Worm (Caenorhabditis elegans) whole organism, L4 larva: ENCODE results near the gene mig-18.

Experiments
- F37D6.2 ChIP-seq: sonication (generic microtip); optimal IDR thresholded peaks from 2 replicates; lab custom pipeline; 2016; ENCODE audit warnings: mild to moderate bottlenecking, missing genetic modification characterization, missing compliant biosample characterization
- F49E8.2 ChIP-seq: sonication (generic microtip); optimal IDR thresholded peaks from 2 replicates; lab custom pipeline; 2016; ENCODE audit warnings: missing compliant biosample characterization, mild to moderate bottlenecking, missing genetic modification characterization, borderline replicate concordance
- T26A8.4 ChIP-seq: fragments of 200-800 bp; sonication (Bioruptor generic); IDR thresholded peaks from 2 replicates; pipeline ENCODE4 v1.3.6; 2022; ENCODE audit warnings: missing genetic modification characterization, missing compliant biosample characterization
- Y5F2A.4 ChIP-seq: fragments of 200-800 bp; sonication (Bioruptor generic); optimal IDR thresholded peaks from 2 replicates; lab custom pipeline; 2018; ENCODE audit warnings: mild to moderate bottlenecking, missing genetic modification characterization, missing compliant biosample characterization
- attf-4 ChIP-seq: sonication (generic microtip); optimal IDR thresholded peaks from 3 replicates; lab custom pipeline; 2017; ENCODE audit warnings: missing biosample characterization, missing genetic modification characterization
- ceh-20 ChIP-seq: fragments of 200-800 bp; sonication (Bioruptor generic); IDR thresholded peaks from 2 replicates; pipeline ENCODE4 v1.3.6; 2022; ENCODE audit warnings: missing genetic modification reagents, missing genetic modification characterization, missing compliant biosample characterization
- ceh-28 ChIP-seq: fragments of 150-350 bp; optimal IDR thresholded peaks from 2 replicates; lab custom pipeline; 2014; ENCODE audit warnings: missing biosample characterization, missing genetic modification reagents, missing genetic modification characterization
- ceh-82 ChIP-seq: sonication (generic microtip); optimal IDR thresholded peaks from 2 replicates; lab custom pipeline; 2017; ENCODE audit warnings: missing biosample characterization, missing genetic modification characterization
- ces-1 ChIP-seq: fragments of 150-350 bp; sonication (generic microtip); optimal IDR thresholded peaks from 4 replicates; lab custom pipeline; 2014; ENCODE audit warnings: missing biosample characterization, missing genetic modification reagents, missing genetic modification characterization
- cey-2 ChIP-seq: sonication (generic microtip); optimal IDR thresholded peaks from 3 replicates; lab custom pipeline; 2017; ENCODE audit warnings: missing genetic modification characterization, mild to moderate bottlenecking, missing compliant biosample characterization, antibody characterized with exemption, borderline replicate concordance; ENCODE audit not compliant: insufficient read depth
- ctbp-1 ChIP-seq: fragments of 200-800 bp; sonication (Bioruptor generic); IDR thresholded peaks from 2 replicates; pipeline ENCODE4 v1.3.6; 2022; ENCODE audit warnings: missing genetic modification reagents, missing genetic modification characterization, missing compliant biosample characterization
- daf-16 ChIP-seq, 3 experiments: sonication (generic microtip); optimal IDR thresholded peaks; 2 replicates each; lab custom pipeline; 2016 to 2017; ENCODE audit warnings: missing genetic modification characterization in 3 of 3, missing genetic modification reagents in 3 of 3, mild to moderate bottlenecking in 2 of 3, missing compliant biosample characterization in 2 of 3, missing biosample characterization in 1 of 3, moderate library complexity in 1 of 3
- daf-19 ChIP-seq: fragments of 200-800 bp; sonication (Bioruptor generic); conservative IDR thresholded peaks from 2 replicates; pipeline ENCODE4 v1.3.6; 2022; ENCODE audit warnings: missing genetic modification characterization, missing compliant biosample characterization
- dmd-8 ChIP-seq: fragments of 200-800 bp; sonication (Bioruptor generic); IDR thresholded peaks from 2 replicates; pipeline ENCODE4 v1.3.6; 2022; ENCODE audit warnings: missing genetic modification characterization, missing compliant biosample characterization
- dpl-1 ChIP-seq: fragments of 150-350 bp; optimal IDR thresholded peaks from 2 replicates; lab custom pipeline; 2014; ENCODE audit warnings: missing biosample characterization, missing genetic modification reagents, missing genetic modification characterization
- duxl-1 ChIP-seq: sonication (generic microtip); optimal IDR thresholded peaks from 2 replicates; lab custom pipeline; 2016; ENCODE audit warnings: mild to moderate bottlenecking, missing genetic modification characterization, moderate library complexity, missing compliant biosample characterization; ENCODE audit not compliant: poor library complexity
- fos-1 ChIP-seq: fragments of 150-350 bp; optimal IDR thresholded peaks from 2 replicates; lab custom pipeline; 2014; ENCODE audit warnings: missing biosample characterization, missing genetic modification characterization
- gei-8 ChIP-seq: fragments of 200-800 bp; sonication (Bioruptor generic); optimal IDR thresholded peaks from 2 replicates; lab custom pipeline; 2018; ENCODE audit warnings: mild to moderate bottlenecking, missing genetic modification characterization, missing compliant biosample characterization
- hif-1 ChIP-seq, 2 experiments: sonication (generic microtip); optimal IDR thresholded peaks; 2 replicates each; lab custom pipeline; 2016 to 2017; ENCODE audit warnings: missing compliant biosample characterization in 2 of 2, missing genetic modification characterization in 2 of 2, missing genetic modification reagents in 2 of 2, missing genotype in 2 of 2, mild to moderate bottlenecking in 1 of 2
- hlh-11 ChIP-seq: fragments of 200-800 bp; sonication (Bioruptor generic); optimal IDR thresholded peaks from 2 replicates; lab custom pipeline; 2018; ENCODE audit warnings: mild to moderate bottlenecking, missing genetic modification characterization, missing compliant biosample characterization
- hlh-30 ChIP-seq: sonication (generic microtip); optimal IDR thresholded peaks from 2 replicates; lab custom pipeline; 2017; ENCODE audit warnings: antibody characterized with exemption, mild to moderate bottlenecking, missing genetic modification characterization, missing compliant biosample characterization; ENCODE audit not compliant: insufficient read depth
- hmg-1.1 ChIP-seq: fragments of 200-800 bp; sonication (Bioruptor generic); IDR thresholded peaks from 2 replicates; pipeline ENCODE4 v1.3.6; 2022; ENCODE audit warnings: missing genetic modification reagents, missing genetic modification characterization, missing compliant biosample characterization
- lim-7 ChIP-seq: fragments of 200-800 bp; sonication (Bioruptor generic); IDR thresholded peaks from 2 replicates; pipeline ENCODE4 v1.3.6; 2022; ENCODE audit warnings: missing genetic modification characterization, missing compliant biosample characterization
- lin-13 ChIP-seq: fragments of 150-350 bp; optimal IDR thresholded peaks from 2 replicates; lab custom pipeline; 2014; ENCODE audit warnings: missing biosample characterization, missing genetic modification reagents, missing genetic modification characterization
- lir-3 ChIP-seq: sonication (generic microtip); optimal IDR thresholded peaks from 2 replicates; lab custom pipeline; 2016; ENCODE audit warnings: mild to moderate bottlenecking, missing genetic modification characterization, missing compliant biosample characterization
- lsy-2 ChIP-seq, 2 experiments: fragments of 150-350 bp in 1 of 2; sonication (generic microtip) in 1 of 2; optimal IDR thresholded peaks; 2 replicates each; lab custom pipeline; 2014 to 2017; ENCODE audit warnings: missing biosample characterization in 2 of 2, missing genetic modification characterization in 2 of 2
- madf-9 ChIP-seq: fragments of 200-800 bp; sonication (Bioruptor generic); conservative IDR thresholded peaks from 2 replicates; pipeline ENCODE4 v1.3.6; 2022; ENCODE audit warnings: missing genetic modification reagents, missing genetic modification characterization, missing compliant biosample characterization
- mdl-1 ChIP-seq, 2 experiments: fragments of 150-350 bp in 1 of 2; sonication (generic microtip) in 1 of 2; optimal IDR thresholded peaks; 2 replicates each; lab custom pipeline; 2014 to 2017; ENCODE audit warnings: missing biosample characterization in 2 of 2, missing genetic modification characterization in 2 of 2
- mep-1 ChIP-seq: fragments of 150-350 bp; sonication (generic microtip); optimal IDR thresholded peaks from 3 replicates; lab custom pipeline; 2014; ENCODE audit warnings: missing biosample characterization, missing genetic modification characterization
- nhr-102 ChIP-seq: sonication (generic microtip); optimal IDR thresholded peaks from 2 replicates; lab custom pipeline; 2016; ENCODE audit warnings: mild to moderate bottlenecking, missing genetic modification characterization, moderate library complexity, missing compliant biosample characterization
- nhr-11 ChIP-seq: fragments of 150-350 bp; optimal IDR thresholded peaks from 2 replicates; lab custom pipeline; 2014; ENCODE audit warnings: missing biosample characterization, missing genetic modification characterization
- nhr-28 ChIP-seq: fragments of 150-350 bp; optimal IDR thresholded peaks from 2 replicates; lab custom pipeline; 2014; ENCODE audit warnings: missing biosample characterization, missing genetic modification characterization
- nhr-42 ChIP-seq: fragments of 200-800 bp; sonication (Bioruptor generic); IDR thresholded peaks from 2 replicates; pipeline ENCODE4 v1.3.6; 2022; ENCODE audit warnings: missing genetic modification characterization, missing compliant biosample characterization
- nhr-48 ChIP-seq: sonication (generic microtip); optimal IDR thresholded peaks from 2 replicates; lab custom pipeline; 2016; ENCODE audit warnings: mild to moderate bottlenecking, missing genetic modification characterization, missing compliant biosample characterization
- nhr-76 ChIP-seq: fragments of 150-350 bp; optimal IDR thresholded peaks from 2 replicates; lab custom pipeline; 2014; ENCODE audit warnings: missing biosample characterization, missing genetic modification characterization
- php-3 ChIP-seq: fragments of 200-800 bp; sonication (Bioruptor generic); IDR thresholded peaks from 2 replicates; pipeline ENCODE4 v1.3.6; 2022; ENCODE audit warnings: missing genetic modification reagents, missing genetic modification characterization, missing compliant biosample characterization
- rbr-2 ChIP-seq: sonication (generic microtip); optimal IDR thresholded peaks from 2 replicates; lab custom pipeline; 2016; ENCODE audit warnings: missing genotype, missing genetic modification characterization, missing compliant biosample characterization
- saeg-2 ChIP-seq: fragments of 200-800 bp; sonication (Bioruptor generic); IDR thresholded peaks from 2 replicates; pipeline ENCODE4 v1.3.6; 2022; ENCODE audit warnings: missing genetic modification reagents, missing genetic modification characterization, missing compliant biosample characterization
- sdz-12 ChIP-seq: fragments of 200-800 bp; sonication (Bioruptor generic); optimal IDR thresholded peaks from 2 replicates; lab custom pipeline; 2018; ENCODE audit warnings: mild to moderate bottlenecking, missing genetic modification characterization, missing compliant biosample characterization
- set-16 ChIP-seq: fragments of 200-800 bp; sonication (Bioruptor generic); IDR thresholded peaks from 2 replicates; pipeline ENCODE4 v1.3.6; 2022; ENCODE audit warnings: missing genetic modification reagents, missing genetic modification characterization, missing compliant biosample characterization
- skn-1 ChIP-seq: fragments of 150-350 bp; optimal IDR thresholded peaks from 2 replicates; lab custom pipeline; 2014; ENCODE audit warnings: missing biosample characterization, missing genetic modification characterization
- snpc-4 ChIP-seq: fragments of 150-350 bp; optimal IDR thresholded peaks from 2 replicates; lab custom pipeline; 2014; ENCODE audit warnings: missing biosample characterization, missing genetic modification characterization
- spr-3 ChIP-seq: fragments of 200-800 bp; sonication (Bioruptor generic); optimal IDR thresholded peaks from 2 replicates; lab custom pipeline; 2018; ENCODE audit warnings: mild to moderate bottlenecking, missing genetic modification characterization, missing compliant biosample characterization
- tag-97 ChIP-seq: fragments of 200-800 bp; sonication (Bioruptor generic); IDR thresholded peaks from 2 replicates; pipeline ENCODE4 v1.3.6; 2022; ENCODE audit warnings: missing genetic modification characterization, missing compliant biosample characterization
- tra-1 ChIP-seq: fragments of 200-800 bp; sonication (Bioruptor generic); IDR thresholded peaks from 2 replicates; pipeline ENCODE4 v1.3.6; 2022; ENCODE audit warnings: missing genetic modification reagents, missing genetic modification characterization, missing compliant biosample characterization
- unc-130 ChIP-seq: sonication (generic microtip); optimal IDR thresholded peaks from 2 replicates; lab custom pipeline; 2016; ENCODE audit warnings: missing genetic modification reagents, missing genetic modification characterization, missing compliant biosample characterization
- zag-1 ChIP-seq: fragments of 150-350 bp; optimal IDR thresholded peaks from 2 replicates; lab custom pipeline; 2014; ENCODE audit warnings: missing biosample characterization, missing genetic modification characterization
- zip-11 ChIP-seq: fragments of 200-800 bp; sonication (Bioruptor generic); IDR thresholded peaks from 2 replicates; pipeline ENCODE4 v1.3.6; 2022; ENCODE audit warnings: missing genetic modification characterization, missing compliant biosample characterization

The mig-18 gene

ce11 chrIII:13376304-13376760 is 26.7 kb upstream of the mig-18 start, which contains the start of gene lis-1:
lis-1 (minus strand) TSS chrIII:13376710.
- no peak for TF ChIP-seq F49E8.2 (tag; lab: Kevin White, UChicago)
- TF ChIP-seq rbr-2, result no peak
- TF ChIP-seq ctbp-1 (GFP tag; lab: Robert Waterston, UW), result peak; percentile 51; the same call in 1 of the 2 replicates
- no peak for TF ChIP-seq F37D6.2 (tag; lab: Kevin White, UChicago)
- TF ChIP-seq fos-1 (tag; lab: Kevin White, UChicago), result no peak
- no peak for TF ChIP-seq skn-1 (tag; lab: Kevin White, UChicago)
- TF ChIP-seq ceh-20 (GFP tag; lab: Robert Waterston, UW), result no peak
- no peak for TF ChIP-seq gei-8 (GFP tag; lab: Kevin White, UChicago)
- TF ChIP-seq T26A8.4 (GFP tag; lab: Robert Waterston, UW), result no peak
- TF ChIP-seq nhr-102 (tag; lab: Kevin White, UChicago), result no peak
- no peak for TF ChIP-seq duxl-1
- TF ChIP-seq ceh-28, result no peak
- TF ChIP-seq nhr-76 (tag; lab: Kevin White, UChicago), result no peak
- TF ChIP-seq ceh-82 (tag; lab: Kevin White, UChicago), result no peak
- TF ChIP-seq daf-16 (GFP tag; optimal IDR thresholded peaks at IDR 0.05; lab: Kevin White, UChicago), result no peak
- TF ChIP-seq daf-16 (tag; optimal IDR thresholded peaks at IDR 0.05; lab: Kevin White, UChicago), result no peak
- no peak for TF ChIP-seq lir-3 (tag; lab: Kevin White, UChicago)
- no peak for TF ChIP-seq mep-1 (tag; lab: Kevin White, UChicago)
- peak; percentile 55 for TF ChIP-seq ces-1 (GFP tag; lab: Kevin White, UChicago)
- no peak for TF ChIP-seq madf-9 (GFP tag; lab: Robert Waterston, UW)
- TF ChIP-seq Y5F2A.4 (GFP tag; lab: Kevin White, UChicago), result no peak
- TF ChIP-seq sdz-12, result no peak
- TF ChIP-seq hlh-11 (tag; lab: Kevin White, UChicago), result no peak
- peak in 1 of 2 experiments; percentile 5 for TF ChIP-seq lsy-2 (tag; optimal IDR thresholded peaks at IDR 0.05; lab: Kevin White, UChicago)
- no peak for TF ChIP-seq nhr-11 (tag; lab: Kevin White, UChicago)
- no peak for TF ChIP-seq dpl-1 (GFP tag; lab: Kevin White, UChicago)

DNA sequence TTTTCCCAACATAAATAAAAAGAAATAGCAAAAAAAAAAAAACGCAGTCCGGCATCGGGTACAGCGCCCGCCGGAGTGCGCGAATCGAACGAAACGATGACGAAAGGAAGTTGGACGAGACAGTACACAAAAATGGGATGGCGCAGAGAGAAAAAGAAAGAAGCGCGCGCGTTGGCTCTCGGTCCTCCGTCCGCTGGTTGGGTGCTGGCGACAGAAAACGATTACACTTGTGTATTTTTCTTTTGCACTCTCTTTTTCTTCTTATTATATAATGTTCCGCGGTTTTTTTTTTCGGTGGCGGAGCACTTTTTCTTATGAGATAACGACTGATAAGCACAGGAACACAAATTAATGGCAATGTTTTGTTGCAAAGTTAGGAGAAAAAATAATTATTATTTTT is 25.8 kb upstream of the mig-18 start:
- TF ChIP-seq tra-1 (GFP tag; lab: Robert Waterston, UW), result peak; percentile 64; the same call in 1 of the 2 replicates
- TF ChIP-seq hmg-1.1 (GFP tag; lab: Robert Waterston, UW), result peak; percentile 70
- TF ChIP-seq set-16 (GFP tag; lab: Robert Waterston, UW), result peak; percentile 54
- TF ChIP-seq nhr-48 (tag; lab: Kevin White, UChicago), result peak; percentile 72
- no peak for TF ChIP-seq ceh-28
- no peak for TF ChIP-seq nhr-76 (tag; lab: Kevin White, UChicago)
- no peak for TF ChIP-seq dmd-8 (GFP tag; lab: Robert Waterston, UW)
- no peak for TF ChIP-seq nhr-102 (tag; lab: Kevin White, UChicago)
- no peak for TF ChIP-seq F49E8.2 (tag; lab: Kevin White, UChicago)
- 0 out of 2 replicates have a peak, but pooled peaks have one; percentile 48 for TF ChIP-seq php-3 (GFP tag; lab: Robert Waterston, UW)
- TF ChIP-seq snpc-4 (tag; lab: Kevin White, UChicago), result no peak
- no peak for TF ChIP-seq spr-3 (GFP tag; lab: Kevin White, UChicago)
- TF ChIP-seq hif-1 (tag; optimal IDR thresholded peaks at IDR 0.05; lab: Kevin White, UChicago), result peak in 1 of 2 experiments; percentile 55
- no peak for TF ChIP-seq attf-4
- TF ChIP-seq mdl-1 (tag; optimal IDR thresholded peaks at IDR 0.05; lab: Kevin White, UChicago), result peak in 1 of 2 experiments; percentile 62
- TF ChIP-seq cey-2, result no peak
- TF ChIP-seq gei-8 (GFP tag; lab: Kevin White, UChicago), result no peak
- TF ChIP-seq daf-19, result no peak
- no peak for TF ChIP-seq zag-1 (tag; lab: Kevin White, UChicago)
- TF ChIP-seq ces-1 (GFP tag; lab: Kevin White, UChicago), result no peak
- TF ChIP-seq nhr-11 (tag; lab: Kevin White, UChicago), result no peak
- TF ChIP-seq skn-1 (tag; lab: Kevin White, UChicago), result no peak
- no peak for TF ChIP-seq ceh-82 (tag; lab: Kevin White, UChicago)
- peak in 1 of 2 experiments; percentile 55 for TF ChIP-seq lsy-2 (tag; optimal IDR thresholded peaks at IDR 0.05; lab: Kevin White, UChicago)
- peak; percentile 55 for TF ChIP-seq nhr-28
- TF ChIP-seq tag-97 (GFP tag; lab: Robert Waterston, UW), result no peak
- peak; percentile 75 for TF ChIP-seq hlh-30 (tag; lab: Kevin White, UChicago)
- no peak for TF ChIP-seq lim-7
- TF ChIP-seq zip-11 (GFP tag; lab: Robert Waterston, UW), result no peak
- no peak for TF ChIP-seq nhr-42
- no peak for TF ChIP-seq lin-13
- no peak for TF ChIP-seq unc-130 (GFP tag; lab: Kevin White, UChicago)
- TF ChIP-seq saeg-2 (GFP tag; lab: Robert Waterston, UW), result no peak
